Worm (Caenorhabditis elegans): ENCODE results near the gene T23F2.4.

T23F2.4 gene

ce11 chrX:5524260-5524659, 9.4 kb upstream of the T23F2.4 start:
- TF ChIP-seq nhr-48 (tag; optimal IDR thresholded peaks at IDR 0.05): peak; percentile 27
- no peak for TF ChIP-seq ceh-62 (tag; optimal IDR thresholded peaks at IDR 0.05)
- no peak for TF ChIP-seq nhr-10 (tag; optimal IDR thresholded peaks at IDR 0.05)
- no peak for TF ChIP-seq zag-1 (tag; optimal IDR thresholded peaks at IDR 0.05)
- peak; percentile 48; the same call in 1 of the 2 replicates for TF ChIP-seq php-3 (GFP tag; IDR thresholded peaks at IDR 0.05)
- TF ChIP-seq nhr-11 (tag; optimal IDR thresholded peaks at IDR 0.05): no peak
- TF ChIP-seq hif-1 (tag; optimal IDR thresholded peaks at IDR 0.05): peak in 1 of 2 experiments; percentile 24
- 0 out of 2 replicates have a peak, but pooled peaks have one; percentile 15 for TF ChIP-seq lin-1 (GFP tag; IDR thresholded peaks at IDR 0.05)
- TF ChIP-seq egl-27 (tag; optimal IDR thresholded peaks at IDR 0.05): no peak
- TF ChIP-seq pqm-1 (tag; optimal IDR thresholded peaks at IDR 0.05): peak; percentile 49
- TF ChIP-seq ceh-44 (GFP tag; IDR thresholded peaks at IDR 0.05): no peak
- no peak for TF ChIP-seq mep-1 (tag; optimal IDR thresholded peaks at IDR 0.05)
- no peak for TF ChIP-seq aly-2 (tag; optimal IDR thresholded peaks at IDR 0.05)
- no peak for TF ChIP-seq ZK546.5 (tag; optimal IDR thresholded peaks at IDR 0.05)
- peak in 1 of 2 experiments; percentile 63 for TF ChIP-seq mdl-1 (tag; optimal IDR thresholded peaks at IDR 0.05)
- TF ChIP-seq unc-62 (GFP tag; optimal IDR thresholded peaks at IDR 0.05 in 1 of 2): no peak
- TF ChIP-seq unc-62 (tag; optimal IDR thresholded peaks at IDR 0.05): no peak
- TF ChIP-seq dpl-1 (GFP tag; optimal IDR thresholded peaks at IDR 0.05): no peak
- TF ChIP-seq ztf-11 (tag; optimal IDR thresholded peaks at IDR 0.05): no peak
- TF ChIP-seq nhr-28 (tag; optimal IDR thresholded peaks at IDR 0.05): peak; percentile 50
- TF ChIP-seq mxl-3 (GFP tag; optimal IDR thresholded peaks at IDR 0.05): peak; percentile 75
- peak; percentile 46 for TF ChIP-seq nhr-25 (tag; optimal IDR thresholded peaks at IDR 0.05; ENCODE audit: borderline replicate concordance, insufficient read depth)
- TF ChIP-seq tra-1 (GFP tag; IDR thresholded peaks at IDR 0.05): 0 out of 2 replicates have a peak, but pooled peaks have one; percentile 41
- no peak for TF ChIP-seq mxl-2 (GFP tag; conservative IDR thresholded peaks at IDR 0.05)
- TF ChIP-seq jun-1 (tag; optimal IDR thresholded peaks at IDR 0.05): no peak
- no peak for TF ChIP-seq unc-130 (GFP tag; optimal IDR thresholded peaks at IDR 0.05)
- no peak for TF ChIP-seq daf-16 (GFP tag; optimal IDR thresholded peaks at IDR 0.05)
- no peak for TF ChIP-seq daf-16 (tag; optimal IDR thresholded peaks at IDR 0.05)
- no peak for TF ChIP-seq duxl-1 (tag; optimal IDR thresholded peaks at IDR 0.05; ENCODE audit: poor library complexity)
- no peak for TF ChIP-seq dve-1 (tag; optimal IDR thresholded peaks at IDR 0.05; ENCODE audit: insufficient read depth)
- no peak for TF ChIP-seq daf-12 (tag; optimal IDR thresholded peaks at IDR 0.05)
- no peak for TF ChIP-seq fos-1 (tag; optimal IDR thresholded peaks at IDR 0.05)
- TF ChIP-seq ctbp-1 (GFP tag; IDR thresholded peaks at IDR 0.05): no peak
- peak; percentile 68 for TF ChIP-seq dmd-6 (GFP tag; IDR thresholded peaks at IDR 0.05)
- no peak for TF ChIP-seq spr-1 (tag; optimal IDR thresholded peaks at IDR 0.05)
- TF ChIP-seq mes-2 (tag; optimal IDR thresholded peaks at IDR 0.05; ENCODE audit: poor library complexity, severe bottlenecking): peak; percentile 12
- TF ChIP-seq hlh-11 (tag; optimal IDR thresholded peaks at IDR 0.05): peak; percentile 79
- TF ChIP-seq ceh-32 (tag; optimal IDR thresholded peaks at IDR 0.05; ENCODE audit: poor library complexity): no peak
- no peak for TF ChIP-seq hmg-1.1 (GFP tag; IDR thresholded peaks at IDR 0.05)

DNA sequence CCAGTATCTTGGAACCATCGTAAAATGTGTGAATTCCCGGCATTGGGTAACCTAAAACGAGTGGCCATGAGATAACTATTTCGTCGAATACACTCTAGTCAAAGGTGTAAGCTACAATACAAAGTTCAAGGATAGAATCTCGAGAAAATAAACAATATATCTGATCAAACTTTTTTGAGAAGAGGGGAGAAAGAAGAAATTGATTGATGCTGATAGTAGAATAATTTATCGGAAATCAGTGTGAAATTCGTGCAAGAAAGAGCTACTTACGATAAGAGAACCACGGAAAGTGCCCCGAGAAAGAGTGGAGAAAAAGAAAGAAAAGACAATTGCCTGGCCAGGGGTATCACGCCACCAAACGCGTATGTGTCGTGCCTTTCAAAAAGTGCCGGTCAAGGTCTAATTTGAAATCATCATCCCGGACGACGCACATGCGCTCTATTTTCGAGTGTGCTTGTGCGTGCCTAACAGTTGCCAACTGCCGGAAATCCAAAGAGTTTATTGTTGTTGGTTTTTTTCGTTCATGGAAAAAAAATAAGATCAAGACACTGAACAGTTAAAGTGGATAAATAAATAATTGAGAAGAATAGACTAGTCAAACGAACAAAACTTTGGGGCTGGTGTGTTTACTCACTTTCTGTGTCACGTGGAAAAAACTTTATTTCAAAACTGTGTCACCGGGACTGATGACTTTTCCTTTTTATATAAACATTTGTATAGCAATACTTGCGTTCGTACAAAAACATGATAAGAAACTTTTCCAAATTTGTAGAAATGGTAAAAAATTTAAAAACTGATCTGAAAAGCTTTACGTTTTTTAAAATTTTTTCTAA, 8.1 kb upstream of the T23F2.4 start, which contains the start of gene mboa-3:
TSS of gene mboa-3 (minus strand) at position 51 of the 833 bp plus-strand sequence.
- TF ChIP-seq mep-1 (tag; optimal IDR thresholded peaks at IDR 0.05): peak; percentile 8
- TF ChIP-seq ZK337.2 (GFP tag; IDR thresholded peaks at IDR 0.05): no peak
- TF ChIP-seq tra-1 (GFP tag; IDR thresholded peaks at IDR 0.05): 0 out of 2 replicates have a peak, but pooled peaks have one; percentile 22
- TF ChIP-seq R02D3.7 (tag; optimal IDR thresholded peaks at IDR 0.05): no peak
- TF ChIP-seq ceh-20 (GFP tag; IDR thresholded peaks at IDR 0.05): 0 out of 2 replicates have a peak, but pooled peaks have one; percentile 15
- no peak for TF ChIP-seq set-16 (GFP tag; IDR thresholded peaks at IDR 0.05)
- 0 out of 2 replicates have a peak, but pooled peaks have one; percentile 28 for TF ChIP-seq madf-9 (GFP tag; conservative IDR thresholded peaks at IDR 0.05)
- no peak for TF ChIP-seq F49E8.2 (tag; optimal IDR thresholded peaks at IDR 0.05; ENCODE audit: borderline replicate concordance)
- peak; percentile 22 for TF ChIP-seq dve-1 (tag; optimal IDR thresholded peaks at IDR 0.05; ENCODE audit: insufficient read depth)
- TF ChIP-seq pha-4 (GFP tag; IDR thresholded peaks at IDR 0.05): peak; percentile 14; the same call in 1 of the 2 replicates
- TF ChIP-seq pha-4 (tag; optimal IDR thresholded peaks at IDR 0.05): peak; percentile 52
- TF ChIP-seq lim-7 (GFP tag; IDR thresholded peaks at IDR 0.05): 0 out of 2 replicates have a peak, but pooled peaks have one; percentile 5
- peak; percentile 17 for TF ChIP-seq pqm-1 (tag; optimal IDR thresholded peaks at IDR 0.05)
- TF ChIP-seq fos-1 (tag; optimal IDR thresholded peaks at IDR 0.05): no peak
- TF ChIP-seq zip-11 (GFP tag; IDR thresholded peaks at IDR 0.05): no peak
- peak; percentile 76 for TF ChIP-seq dmd-6 (GFP tag; IDR thresholded peaks at IDR 0.05)
